Worm (Caenorhabditis elegans): Measurements from ENCODE around the gene atz-1.

The atz-1 gene

ce11 chrIV:12404137-12404536, 28.2 kb upstream of the atz-1 start, which contains the start of gene gex-3:
TSS of gene gex-3 (plus strand) at chrIV:12404431.
- peak; percentile 47 for TF ChIP-seq cog-1 (tag; optimal IDR thresholded peaks at IDR 0.05)
- TF ChIP-seq med-1 (GFP tag; optimal IDR thresholded peaks at IDR 0.05; ENCODE audit: insufficient read depth) = no peak

- no peak for TF ChIP-seq ztf-29 (GFP tag; IDR thresholded peaks at IDR 0.05)
- no peak for TF ChIP-seq cog-1 (tag; optimal IDR thresholded peaks at IDR 0.05)
- TF ChIP-seq ztf-23 (GFP tag; IDR thresholded peaks at IDR 0.05) = no peak
- no peak for TF ChIP-seq flt-1 (GFP tag; IDR thresholded peaks at IDR 0.05)
- no peak for TF ChIP-seq klf-2 (GFP tag; conservative IDR thresholded peaks at IDR 0.05)
- no peak for TF ChIP-seq T22C8.4 (GFP tag; IDR thresholded peaks at IDR 0.05)
- TF ChIP-seq tab-1 (GFP tag; IDR thresholded peaks at IDR 0.05) = no peak
- no peak for TF ChIP-seq ref-1 (GFP tag; conservative IDR thresholded peaks at IDR 0.05)
- no peak for TF ChIP-seq med-1 (GFP tag; optimal IDR thresholded peaks at IDR 0.05; ENCODE audit: insufficient read depth)
Measured at ce11 chrIV:12403440-12403839, 27.5 kb upstream of the atz-1 start.

- TF ChIP-seq ztf-29 (GFP tag; IDR thresholded peaks at IDR 0.05) (no peak), med-1 (GFP tag; optimal IDR thresholded peaks at IDR 0.05; ENCODE audit: insufficient read depth) (no peak), flt-1 (GFP tag; IDR thresholded peaks at IDR 0.05) (no peak), ztf-23 (GFP tag; IDR thresholded peaks at IDR 0.05) (no peak), tab-1 (GFP tag; IDR thresholded peaks at IDR 0.05) (no peak), cog-1 (tag; optimal IDR thresholded peaks at IDR 0.05) (no peak), T22C8.4 (GFP tag; IDR thresholded peaks at IDR 0.05) (no peak), klf-2 (GFP tag; conservative IDR thresholded peaks at IDR 0.05) (no peak), ref-1 (GFP tag; conservative IDR thresholded peaks at IDR 0.05) (no peak)
Measured at ce11 chrIV:12399983-12400382, 24.1 kb upstream of the atz-1 start.

- TF ChIP-seq T22C8.4 (GFP tag; IDR thresholded peaks at IDR 0.05) = no peak
- TF ChIP-seq med-1 (GFP tag; optimal IDR thresholded peaks at IDR 0.05; ENCODE audit: insufficient read depth) = no peak
- no peak for TF ChIP-seq ztf-23 (GFP tag; IDR thresholded peaks at IDR 0.05)
- TF ChIP-seq ref-1 (GFP tag; conservative IDR thresholded peaks at IDR 0.05) = no peak
- TF ChIP-seq klf-2 (GFP tag; conservative IDR thresholded peaks at IDR 0.05) = no peak
- no peak for TF ChIP-seq cog-1 (tag; optimal IDR thresholded peaks at IDR 0.05)
- TF ChIP-seq tab-1 (GFP tag; IDR thresholded peaks at IDR 0.05) = no peak
- no peak for TF ChIP-seq ztf-29 (GFP tag; IDR thresholded peaks at IDR 0.05)
- no peak for TF ChIP-seq flt-1 (GFP tag; IDR thresholded peaks at IDR 0.05)
Measured at ce11 chrIV:12398437-12398836, 22.5 kb upstream of the atz-1 start, which contains the start of gene acs-20. TSS of gene acs-20 (minus strand) at chrIV:12398706.

- TF ChIP-seq klf-2 (GFP tag; conservative IDR thresholded peaks at IDR 0.05) (no peak), cog-1 (tag; optimal IDR thresholded peaks at IDR 0.05) (no peak), flt-1 (GFP tag; IDR thresholded peaks at IDR 0.05) (no peak), ztf-29 (GFP tag; IDR thresholded peaks at IDR 0.05) (no peak), tab-1 (GFP tag; IDR thresholded peaks at IDR 0.05) (no peak), med-1 (GFP tag; optimal IDR thresholded peaks at IDR 0.05; ENCODE audit: insufficient read depth) (no peak), T22C8.4 (GFP tag; IDR thresholded peaks at IDR 0.05) (no peak), ref-1 (GFP tag; conservative IDR thresholded peaks at IDR 0.05) (no peak), ztf-23 (GFP tag; IDR thresholded peaks at IDR 0.05) (no peak)
Measured at ce11 chrIV:12396645-12397258, 20.8 kb upstream of the atz-1 start.

ce11 chrIV:12391003-12391637, 15.2 kb upstream of the atz-1 start, which contains the start of the genes rps-23 and dpm-3:
TSS of gene rps-23 (minus strand) at chrIV:12391053.
TSS of gene dpm-3 (plus strand) at chrIV:12391587.
- no peak for TF ChIP-seq ref-1 (GFP tag; conservative IDR thresholded peaks at IDR 0.05)
- no peak for TF ChIP-seq med-1 (GFP tag; optimal IDR thresholded peaks at IDR 0.05; ENCODE audit: insufficient read depth)
- TF ChIP-seq klf-2 (GFP tag; conservative IDR thresholded peaks at IDR 0.05) = peak; percentile 64; the same call in 1 of the 2 replicates
- TF ChIP-seq ztf-29 (GFP tag; IDR thresholded peaks at IDR 0.05) = 0 out of 2 replicates have a peak, but pooled peaks have one; percentile 8
- TF ChIP-seq flt-1 (GFP tag; IDR thresholded peaks at IDR 0.05) = peak; percentile 87
- TF ChIP-seq cog-1 (tag; optimal IDR thresholded peaks at IDR 0.05) = peak; percentile 60
- no peak for TF ChIP-seq T22C8.4 (GFP tag; IDR thresholded peaks at IDR 0.05)
- 0 out of 2 replicates have a peak, but pooled peaks have one; percentile 43 for TF ChIP-seq tab-1 (GFP tag; IDR thresholded peaks at IDR 0.05)
- TF ChIP-seq ztf-23 (GFP tag; IDR thresholded peaks at IDR 0.05) = peak; percentile 83

ce11 chrIV:12389951-12390350, 14.0 kb upstream of the atz-1 start, which contains the start of gene spe-45:
TSS of gene spe-45 (minus strand) at chrIV:12390095.
- TF ChIP-seq ztf-29 (GFP tag; IDR thresholded peaks at IDR 0.05) = no peak
- no peak for TF ChIP-seq T22C8.4 (GFP tag; IDR thresholded peaks at IDR 0.05)
- TF ChIP-seq klf-2 (GFP tag; conservative IDR thresholded peaks at IDR 0.05) = no peak
- TF ChIP-seq med-1 (GFP tag; optimal IDR thresholded peaks at IDR 0.05; ENCODE audit: insufficient read depth) = no peak
- TF ChIP-seq flt-1 (GFP tag; IDR thresholded peaks at IDR 0.05) = no peak
- no peak for TF ChIP-seq ref-1 (GFP tag; conservative IDR thresholded peaks at IDR 0.05)
- no peak for TF ChIP-seq ztf-23 (GFP tag; IDR thresholded peaks at IDR 0.05)
- no peak for TF ChIP-seq cog-1 (tag; optimal IDR thresholded peaks at IDR 0.05)
- TF ChIP-seq tab-1 (GFP tag; IDR thresholded peaks at IDR 0.05) = no peak

- TF ChIP-seq cog-1 (tag; optimal IDR thresholded peaks at IDR 0.05) (no peak), ref-1 (GFP tag; conservative IDR thresholded peaks at IDR 0.05) (no peak), tab-1 (GFP tag; IDR thresholded peaks at IDR 0.05) (no peak), T22C8.4 (GFP tag; IDR thresholded peaks at IDR 0.05) (no peak), flt-1 (GFP tag; IDR thresholded peaks at IDR 0.05) (no peak), ztf-23 (GFP tag; IDR thresholded peaks at IDR 0.05) (no peak), klf-2 (GFP tag; conservative IDR thresholded peaks at IDR 0.05) (no peak), med-1 (GFP tag; optimal IDR thresholded peaks at IDR 0.05; ENCODE audit: insufficient read depth) (no peak), ztf-29 (GFP tag; IDR thresholded peaks at IDR 0.05) (no peak)
Measured at ce11 chrIV:12385061-12385460, 9.1 kb upstream of the atz-1 start, which contains the start of gene F28D1.6. TSS of gene F28D1.6 (minus strand) at chrIV:12385161.

ce11 chrIV:12382864-12383263, 6.9 kb upstream of the atz-1 start, which contains the start of gene thn-2:
TSS of gene thn-2 (plus strand) at chrIV:12383170.
- TF ChIP-seq cog-1 (tag; optimal IDR thresholded peaks at IDR 0.05) = no peak
- TF ChIP-seq T22C8.4 (GFP tag; IDR thresholded peaks at IDR 0.05) = no peak
- no peak for TF ChIP-seq med-1 (GFP tag; optimal IDR thresholded peaks at IDR 0.05; ENCODE audit: insufficient read depth)
- no peak for TF ChIP-seq ztf-29 (GFP tag; IDR thresholded peaks at IDR 0.05)
- TF ChIP-seq flt-1 (GFP tag; IDR thresholded peaks at IDR 0.05) = no peak
- TF ChIP-seq tab-1 (GFP tag; IDR thresholded peaks at IDR 0.05) = no peak
- TF ChIP-seq ref-1 (GFP tag; conservative IDR thresholded peaks at IDR 0.05) = no peak
- no peak for TF ChIP-seq klf-2 (GFP tag; conservative IDR thresholded peaks at IDR 0.05)

Data from whole organism, midembryonic.